Worm (Caenorhabditis elegans) whole organism, L2 larva: ENCODE data around the gene K04C2.7.

Experiments used
- F13H6.1 ChIP-seq: sonication (generic microtip); optimal IDR thresholded peaks from 2 replicates; lab custom pipeline; 2016; ENCODE audit warnings: missing genetic modification characterization, missing compliant biosample characterization
- R02D3.7 ChIP-seq: fragments of 150-350 bp; optimal IDR thresholded peaks from 2 replicates; lab custom pipeline; 2014; ENCODE audit warnings: missing biosample characterization, missing genetic modification characterization
- ama-1 ChIP-seq: fragments of 150-350 bp; optimal IDR thresholded peaks from 2 replicates; lab custom pipeline; 2018; ENCODE audit warnings: inconsistent platforms
- elt-1 ChIP-seq: fragments of 150-350 bp; optimal IDR thresholded peaks from 2 replicates; lab custom pipeline; 2014; ENCODE audit warnings: missing biosample characterization, missing genetic modification characterization
- lin-11 ChIP-seq: fragments of 150-350 bp; sonication (generic microtip); optimal IDR thresholded peaks from 2 replicates; lab custom pipeline; 2014; ENCODE audit warnings: missing biosample characterization, missing genetic modification characterization, inconsistent platforms, mixed read lengths
- mab-5 ChIP-seq: fragments of 150-350 bp; optimal IDR thresholded peaks from 2 replicates; lab custom pipeline; 2014; ENCODE audit warnings: missing biosample characterization, missing genetic modification characterization
- nhr-11 ChIP-seq: fragments of 150-350 bp; optimal IDR thresholded peaks from 2 replicates; lab custom pipeline; 2014; ENCODE audit warnings: missing biosample characterization, missing genetic modification characterization
- nhr-12 ChIP-seq: fragments of 150-350 bp; optimal IDR thresholded peaks from 2 replicates; lab custom pipeline; 2014; ENCODE audit warnings: missing biosample characterization, missing genetic modification characterization
- nhr-21 ChIP-seq: fragments of 150-350 bp; optimal IDR thresholded peaks from 2 replicates; lab custom pipeline; 2014; ENCODE audit warnings: missing biosample characterization, missing genetic modification characterization
- nhr-23 ChIP-seq: fragments of 150-350 bp; optimal IDR thresholded peaks from 2 replicates; lab custom pipeline; 2014; ENCODE audit warnings: missing biosample characterization, missing genetic modification reagents, missing genetic modification characterization
- nhr-25 ChIP-seq: fragments of 150-350 bp; sonication (generic microtip); optimal IDR thresholded peaks from 3 replicates; lab custom pipeline; 2014; ENCODE audit warnings: missing biosample characterization, missing genetic modification characterization
- snpc-4 ChIP-seq: fragments of 150-350 bp; optimal IDR thresholded peaks from 2 replicates; lab custom pipeline; 2014; ENCODE audit warnings: missing biosample characterization, missing genetic modification characterization
- unc-62 ChIP-seq: fragments of 150-350 bp; optimal IDR thresholded peaks from 2 replicates; lab custom pipeline; 2014; ENCODE audit warnings: missing biosample characterization, missing genetic modification reagents, missing genetic modification characterization
- zag-1 ChIP-seq: fragments of 150-350 bp; optimal IDR thresholded peaks from 2 replicates; lab custom pipeline; 2014; ENCODE audit warnings: missing biosample characterization, missing genetic modification characterization

DNA sequence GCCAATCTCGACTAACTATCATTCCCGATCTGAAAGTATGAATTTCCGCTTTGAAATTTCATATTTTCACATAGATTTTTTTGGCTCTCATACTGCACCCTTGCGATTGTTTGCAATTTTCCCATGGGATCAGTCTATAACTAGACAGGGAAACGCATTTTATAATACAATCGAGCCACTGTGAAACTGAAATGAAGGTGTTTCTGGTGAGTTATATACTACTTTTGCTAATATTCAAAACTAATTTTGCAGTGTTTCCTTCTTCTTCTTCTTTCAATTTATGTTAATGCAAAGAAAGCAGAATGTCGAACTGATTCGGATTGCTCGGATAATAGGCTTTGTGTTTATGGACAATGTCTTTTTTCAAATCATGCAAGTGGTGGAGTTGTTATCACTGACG is 5.0 kb downstream of the K04C2.7 start:
- no peak for TF ChIP-seq ama-1 (lab: Kevin White, UChicago)
- no peak for TF ChIP-seq elt-1 (tag; lab: Kevin White, UChicago)
- no peak for TF ChIP-seq nhr-23 (tag; lab: Kevin White, UChicago)
- no peak for TF ChIP-seq nhr-12 (tag; lab: Kevin White, UChicago)
- TF ChIP-seq R02D3.7 (tag; lab: Kevin White, UChicago), result no peak
- no peak for TF ChIP-seq zag-1 (tag; lab: Kevin White, UChicago)
- TF ChIP-seq nhr-11, result no peak
- TF ChIP-seq snpc-4 (tag; lab: Kevin White, UChicago), result no peak
- no peak for TF ChIP-seq lin-11 (tag; lab: Kevin White, UChicago)
- no peak for TF ChIP-seq nhr-21
- TF ChIP-seq F13H6.1 (tag; lab: Kevin White, UChicago), result no peak
- TF ChIP-seq unc-62 (GFP tag; lab: Kevin White, UChicago), result no peak
- no peak for TF ChIP-seq nhr-25 (tag; lab: Kevin White, UChicago)
- no peak for TF ChIP-seq mab-5 (tag; lab: Kevin White, UChicago)
